Fruit fly (Drosophila melanogaster) whole organism, prepupa: ENCODE measurements around the gene Vps53.

ENCODE experiments used
- CG10669 ChIP-seq: fragments of 200-800 bp; sonication (Bioruptor generic); optimal IDR thresholded peaks from 3 replicates; lab custom pipeline; 2018; ENCODE audit warnings: missing biosample characterization, mild to moderate bottlenecking, missing genetic modification characterization, moderate library complexity
- CG11762 ChIP-seq: fragments of 200-800 bp; sonication (Bioruptor generic); optimal IDR thresholded peaks from 3 replicates; lab custom pipeline; 2016; ENCODE audit warnings: missing biosample characterization, missing genetic modification characterization; ENCODE audit not compliant: insufficient read depth
- CG11902 ChIP-seq: fragments of 200-800 bp; sonication (Bioruptor generic); optimal IDR thresholded peaks from 3 replicates; lab custom pipeline; 2016; ENCODE audit warnings: missing biosample characterization, missing genetic modification characterization
- CG15336 ChIP-seq: fragments of 200-800 bp; sonication (Bioruptor generic); IDR thresholded peaks from 2 replicates; pipeline ENCODE4 v1.3.6; 2022; ENCODE audit warnings: missing biosample characterization, missing genetic modification characterization
- CG1621 ChIP-seq: fragments of 200-800 bp; sonication (Bioruptor generic); optimal IDR thresholded peaks from 3 replicates; lab custom pipeline; 2018; ENCODE audit warnings: missing biosample characterization, mild to moderate bottlenecking, missing genetic modification characterization
- CG6276 ChIP-seq: fragments of 200-800 bp; sonication (Bioruptor generic); optimal IDR thresholded peaks from 2 replicates; lab custom pipeline; 2017; ENCODE audit warnings: missing biosample characterization, mild to moderate bottlenecking, missing genetic modification characterization
- Eip75B ChIP-seq: fragments of 200-800 bp; sonication (Bioruptor generic); optimal IDR thresholded peaks from 3 replicates; lab custom pipeline; 2016; ENCODE audit warnings: missing biosample characterization, missing genetic modification characterization
- Ets96B ChIP-seq: fragments of 200-800 bp; optimal IDR thresholded peaks from 2 replicates; lab custom pipeline; 2019; ENCODE audit warnings: missing biosample characterization, mild to moderate bottlenecking, missing genetic modification characterization, moderate library complexity
- Hr38 ChIP-seq: sonication (Bioruptor generic); optimal IDR thresholded peaks from 2 replicates; lab custom pipeline; 2016; ENCODE audit warnings: missing biosample characterization, missing genetic modification characterization
- Hr39 ChIP-seq: fragments of 200-800 bp; sonication (Bioruptor generic); optimal IDR thresholded peaks from 2 replicates; lab custom pipeline; 2016; ENCODE audit warnings: missing biosample characterization, missing genetic modification characterization
- Smox ChIP-seq: fragments of 200-800 bp; sonication (Bioruptor generic); optimal IDR thresholded peaks from 3 replicates; lab custom pipeline; 2016; ENCODE audit warnings: missing biosample characterization, missing genetic modification characterization
- cyc ChIP-seq: fragments of 200-800 bp; sonication (Bioruptor generic); optimal IDR thresholded peaks from 3 replicates; lab custom pipeline; 2016; ENCODE audit warnings: missing biosample characterization, missing genetic modification characterization
- dac ChIP-seq: fragments of 200-800 bp; sonication (Bioruptor generic); optimal IDR thresholded peaks from 2 replicates; lab custom pipeline; 2017; ENCODE audit warnings: missing biosample characterization, mild to moderate bottlenecking, missing genetic modification characterization
- dsx ChIP-seq: fragments of 200-800 bp; optimal IDR thresholded peaks from 3 replicates; lab custom pipeline; 2019; ENCODE audit warnings: missing biosample characterization, mild to moderate bottlenecking, missing genetic modification characterization, moderate library complexity; ENCODE audit not compliant: poor library complexity, severe bottlenecking
- fd59A ChIP-seq: fragments of 200-800 bp; sonication (Bioruptor generic); optimal IDR thresholded peaks from 2 replicates; lab custom pipeline; 2017; ENCODE audit warnings: missing biosample characterization, mild to moderate bottlenecking, missing genetic modification characterization, missing genetic modification reagents
- lz ChIP-seq: fragments of 200-800 bp; sonication (Bioruptor generic); optimal IDR thresholded peaks from 3 replicates; lab custom pipeline; 2016; ENCODE audit warnings: missing biosample characterization, missing genetic modification characterization

The Vps53 gene

dm6 chr2L:4332962-4333757, 52.7 kb downstream of the Vps53 start (continued):
- TF ChIP-seq Ets96B (tag; lab: Kevin White, UChicago) = peak; percentile 88
- peak; percentile 90 for TF ChIP-seq cyc (GFP tag; lab: Kevin White, UChicago)
- TF ChIP-seq Hr39 = peak; percentile 87
- peak; percentile 91 for TF ChIP-seq CG10669 (GFP tag; lab: Kevin White, UChicago)
- peak; percentile 93 for TF ChIP-seq CG11762
- peak; percentile 87 for TF ChIP-seq dac
- TF ChIP-seq CG11902 (GFP tag; lab: Kevin White, UChicago) = peak; percentile 84
- TF ChIP-seq Smox (GFP tag; lab: Kevin White, UChicago) = peak; percentile 87
- TF ChIP-seq CG1621 (tag; lab: Kevin White, UChicago) = peak; percentile 84
- peak; percentile 80 for TF ChIP-seq fd59A
- peak; percentile 97 for TF ChIP-seq CG6276 (GFP tag; lab: Kevin White, UChicago)
- TF ChIP-seq dsx = peak; percentile 93
- TF ChIP-seq CG15336 (GFP tag; lab: Robert Waterston, UW) = peak; percentile 95
- peak; percentile 93 for TF ChIP-seq Eip75B (GFP tag; lab: Kevin White, UChicago)
- peak; percentile 85 for TF ChIP-seq lz
- no peak for TF ChIP-seq Hr38 (GFP tag; lab: Kevin White, UChicago)
